Fruit fly (Drosophila melanogaster) whole organism, prepupa: ENCODE measurements around the gene CG14120.

ENCODE experiments used
- CG11762 ChIP-seq: fragments of 200-800 bp; sonication (Bioruptor generic); optimal IDR thresholded peaks from 3 replicates; lab custom pipeline; 2016; ENCODE audit warnings: missing biosample characterization, missing genetic modification characterization; ENCODE audit not compliant: insufficient read depth
- CG11902 ChIP-seq: fragments of 200-800 bp; sonication (Bioruptor generic); optimal IDR thresholded peaks from 3 replicates; lab custom pipeline; 2016; ENCODE audit warnings: missing biosample characterization, missing genetic modification characterization
- CG16779 ChIP-seq: fragments of 200-800 bp; sonication (Bioruptor generic); optimal IDR thresholded peaks from 3 replicates; lab custom pipeline; 2017; ENCODE audit warnings: missing biosample characterization, mild to moderate bottlenecking, missing genetic modification characterization
- CG4318 ChIP-seq: fragments of 200-800 bp; sonication (Bioruptor generic); optimal IDR thresholded peaks from 3 replicates; lab custom pipeline; 2017; ENCODE audit warnings: missing biosample characterization, mild to moderate bottlenecking, missing genetic modification characterization
- CG6163 ChIP-seq: fragments of 200-800 bp; sonication (Bioruptor generic); IDR thresholded peaks from 3 replicates; pipeline ENCODE4 v1.3.6; 2022; ENCODE audit warnings: missing biosample characterization, missing genetic modification characterization
- CG6854 ChIP-seq: fragments of 200-800 bp; sonication (Bioruptor generic); optimal IDR thresholded peaks from 2 replicates; lab custom pipeline; 2017; ENCODE audit warnings: missing biosample characterization, mild to moderate bottlenecking, missing genetic modification characterization
- CG9139 ChIP-seq: fragments of 200-800 bp; sonication (Bioruptor generic); optimal IDR thresholded peaks from 3 replicates; lab custom pipeline; 2017; ENCODE audit warnings: missing biosample characterization, mild to moderate bottlenecking, missing genetic modification characterization
- Lpt ChIP-seq: fragments of 200-800 bp; sonication (Bioruptor generic); optimal IDR thresholded peaks from 3 replicates; lab custom pipeline; 2016; ENCODE audit warnings: missing biosample characterization, missing genetic modification characterization
- dsx ChIP-seq: fragments of 200-800 bp; optimal IDR thresholded peaks from 3 replicates; lab custom pipeline; 2019; ENCODE audit warnings: missing biosample characterization, mild to moderate bottlenecking, missing genetic modification characterization, moderate library complexity; ENCODE audit not compliant: poor library complexity, severe bottlenecking
- fd59A ChIP-seq: fragments of 200-800 bp; sonication (Bioruptor generic); optimal IDR thresholded peaks from 2 replicates; lab custom pipeline; 2017; ENCODE audit warnings: missing biosample characterization, mild to moderate bottlenecking, missing genetic modification characterization, missing genetic modification reagents
- lz ChIP-seq: fragments of 200-800 bp; sonication (Bioruptor generic); optimal IDR thresholded peaks from 3 replicates; lab custom pipeline; 2016; ENCODE audit warnings: missing biosample characterization, missing genetic modification characterization
- salr ChIP-seq, 2 experiments: fragments of 200-800 bp; sonication (Bioruptor generic); optimal IDR thresholded peaks; 3 replicates each; lab custom pipeline; 2016 to 2018; ENCODE audit warnings: missing biosample characterization in 2 of 2, missing genetic modification characterization in 2 of 2, mild to moderate bottlenecking in 1 of 2
- spab ChIP-seq: fragments of 200-800 bp; sonication (Bioruptor generic); optimal IDR thresholded peaks from 2 replicates; lab custom pipeline; 2017; ENCODE audit warnings: missing biosample characterization, mild to moderate bottlenecking, missing genetic modification characterization, missing genetic modification reagents

CG14120 gene

dm6 chr3L:12915431-12915830 lies 30.6 kb downstream of the CG14120 start (continued):
- TF ChIP-seq dsx (GFP tag; lab: Kevin White, UChicago) (peak; percentile 10), lz (GFP tag; lab: Kevin White, UChicago) (peak; percentile 50), CG6854 (GFP tag; lab: Kevin White, UChicago) (no peak), CG16779 (peak; percentile 70), CG11762 (GFP tag; lab: Kevin White, UChicago) (no peak), CG6163 (GFP tag; lab: Robert Waterston, UW) (peak; percentile 44; the same call in 1 of the 3 replicates), salr (GFP tag; optimal IDR thresholded peaks at IDR 0.05; lab: Kevin White, UChicago) (peak; percentile 24 to 27), CG9139 (GFP tag; lab: Kevin White, UChicago) (no peak), CG4318 (GFP tag; lab: Kevin White, UChicago) (peak; percentile 10), fd59A (GFP tag; lab: Kevin White, UChicago) (peak; percentile 60), CG11902 (GFP tag; lab: Kevin White, UChicago) (peak; percentile 19), spab (no peak), Lpt (no peak)
